Worm (Caenorhabditis elegans) whole organism, dauer: ENCODE measurements around the gene ccnk-1.

ENCODE experiments used
- unc-62 ChIP-seq: sonication (generic microtip); optimal IDR thresholded peaks from 2 replicates; lab custom pipeline; 2017; ENCODE audit warnings: missing biosample characterization, missing genetic modification reagents, missing genetic modification characterization

Gene ccnk-1

DNA sequence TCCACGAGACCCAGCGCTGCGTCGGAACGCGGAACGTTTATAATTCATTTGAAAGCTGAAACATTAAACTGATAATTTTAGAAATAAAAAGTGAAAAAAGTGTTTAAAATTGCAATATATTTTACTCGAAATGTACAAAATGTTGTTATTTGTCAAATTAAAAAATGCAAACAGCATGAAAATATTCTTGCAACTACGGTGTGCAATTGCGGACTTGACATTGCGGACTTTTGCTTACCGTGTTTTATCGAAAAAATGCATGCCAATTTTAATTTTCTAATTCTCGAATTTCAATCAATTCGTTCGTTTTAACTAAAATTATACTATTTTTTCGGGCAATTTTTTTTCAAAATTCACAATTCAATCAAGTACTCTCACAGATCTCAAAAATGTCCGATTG, at the start of gene ccnk-1, which contains the start of gene R11H6.5:
ccnk-1 (plus strand) TSS at position 381 of the 400 bp plus-strand sequence.
R11H6.5 (minus strand) TSS at position 55 of the 400 bp plus-strand sequence.
- TF ChIP-seq unc-62 = no peak

DNA sequence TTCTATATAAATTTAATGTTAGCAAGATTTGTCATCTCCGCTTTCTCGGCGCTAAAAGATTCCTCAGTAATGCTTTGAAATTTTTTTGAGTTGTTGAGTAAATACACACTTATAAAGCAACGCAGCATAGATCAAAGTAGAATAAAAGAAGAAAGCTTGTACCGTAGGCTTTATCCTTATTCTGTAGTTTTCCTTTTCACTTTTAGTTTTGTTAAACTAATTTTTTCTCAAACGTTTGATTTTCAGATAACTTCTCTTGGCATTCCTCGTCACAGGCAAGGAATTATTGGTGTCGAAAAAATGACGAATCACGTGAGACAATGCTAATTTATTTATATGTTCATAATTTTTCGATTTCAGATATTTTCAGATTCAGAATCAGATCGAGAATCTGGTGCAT, 49.8 kb upstream of the ccnk-1 start, which contains the start of gene C53A5.11:
C53A5.11 (plus strand) TSS at position 301 of the 400 bp plus-strand sequence.
- TF ChIP-seq unc-62 = no peak

DNA sequence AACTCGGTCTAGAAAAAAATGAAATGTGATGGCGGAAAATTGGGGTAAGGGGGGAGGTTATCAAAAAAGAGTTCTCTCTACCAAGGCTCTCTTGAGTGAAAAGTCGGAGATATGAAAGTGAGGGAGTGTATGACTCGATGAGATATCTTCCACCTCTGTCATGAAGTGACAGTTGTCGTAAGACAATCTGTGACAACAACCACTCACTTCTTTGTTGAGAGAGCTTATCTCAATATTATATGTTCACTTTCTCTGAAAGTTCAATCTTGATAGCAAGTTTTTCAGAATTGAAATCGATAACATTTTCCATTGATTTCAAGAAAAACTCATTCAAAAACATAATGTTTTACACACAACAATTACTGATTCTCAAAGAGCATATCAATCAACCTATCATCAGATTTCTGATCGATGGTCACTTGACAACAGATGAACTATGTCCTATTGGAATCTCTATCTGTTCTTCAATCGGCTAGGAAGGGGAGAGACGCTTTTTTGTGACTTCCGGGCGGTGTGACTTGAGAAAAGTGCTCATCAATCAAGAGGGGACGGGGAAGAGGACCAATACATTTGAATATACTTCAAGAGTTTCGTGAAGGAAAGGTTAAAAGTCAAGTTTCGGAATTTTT, 35.5 kb upstream of the ccnk-1 start:
- TF ChIP-seq unc-62 = no peak

DNA sequence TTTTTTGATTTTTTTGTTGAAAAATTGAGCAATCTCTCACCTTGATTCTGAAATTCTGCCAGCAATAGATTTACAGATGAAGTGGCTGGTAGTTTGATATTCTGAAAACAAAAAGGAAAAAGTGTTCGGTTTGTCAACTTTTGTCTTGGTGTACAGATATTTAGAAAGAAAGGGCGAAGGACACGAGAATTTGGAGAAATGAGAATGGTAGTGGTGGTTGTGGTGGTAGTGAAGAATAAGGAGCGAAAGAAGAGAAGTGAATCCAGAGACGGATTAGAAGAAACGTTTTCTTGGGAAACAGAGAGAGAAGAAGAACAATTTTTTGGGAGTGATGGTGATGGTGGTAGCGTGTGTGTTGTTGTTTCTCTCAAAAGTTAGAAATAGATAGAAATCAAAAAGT, 32.7 kb upstream of the ccnk-1 start, which contains the start of gene gar-3:
gar-3 (minus strand) TSS at position 101 of the 400 bp plus-strand sequence.
- no peak for TF ChIP-seq unc-62

DNA sequence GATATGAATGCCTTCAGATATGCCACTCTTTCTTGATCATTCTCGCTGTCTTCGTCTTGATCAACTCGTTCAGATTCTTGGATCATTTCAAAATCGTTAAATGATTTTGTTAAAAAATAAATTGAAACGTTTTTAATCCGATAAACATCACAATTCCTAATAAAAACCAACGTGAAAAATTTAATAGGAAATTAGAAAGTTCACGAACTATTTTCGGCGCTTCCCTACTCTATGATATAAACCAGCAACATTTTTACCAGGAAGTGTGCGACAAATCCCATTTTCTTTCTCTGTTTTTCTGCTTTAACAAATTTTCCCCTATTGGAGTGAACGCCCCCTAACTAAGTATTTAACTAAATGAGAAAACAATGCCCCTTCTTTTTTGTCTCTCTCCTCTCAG, 27.0 kb upstream of the ccnk-1 start, which contains the start of gene Y40H4A.2:
Y40H4A.2 (minus strand) TSS at position 101 of the 400 bp plus-strand sequence.
- TF ChIP-seq unc-62 = no peak

DNA sequence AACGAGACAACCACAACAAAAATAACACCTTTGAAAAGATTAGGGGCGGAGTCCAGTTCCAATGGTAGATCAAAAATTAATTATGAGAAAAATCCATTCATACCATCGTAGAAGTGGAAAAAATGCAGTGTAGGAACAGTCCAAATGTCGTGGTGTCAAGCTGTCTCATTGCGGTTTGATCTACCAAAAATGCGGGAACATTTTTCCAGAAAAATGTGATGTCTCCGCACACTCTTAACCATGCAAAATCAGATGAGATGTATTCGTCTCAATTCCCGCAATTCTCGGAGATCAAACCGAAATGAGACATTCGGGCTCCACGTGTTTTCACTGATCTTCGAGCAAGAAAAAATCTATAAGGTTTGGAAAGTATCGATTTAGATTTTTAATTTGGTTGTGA, 18.2 kb upstream of the ccnk-1 start:
- no peak for TF ChIP-seq unc-62

DNA sequence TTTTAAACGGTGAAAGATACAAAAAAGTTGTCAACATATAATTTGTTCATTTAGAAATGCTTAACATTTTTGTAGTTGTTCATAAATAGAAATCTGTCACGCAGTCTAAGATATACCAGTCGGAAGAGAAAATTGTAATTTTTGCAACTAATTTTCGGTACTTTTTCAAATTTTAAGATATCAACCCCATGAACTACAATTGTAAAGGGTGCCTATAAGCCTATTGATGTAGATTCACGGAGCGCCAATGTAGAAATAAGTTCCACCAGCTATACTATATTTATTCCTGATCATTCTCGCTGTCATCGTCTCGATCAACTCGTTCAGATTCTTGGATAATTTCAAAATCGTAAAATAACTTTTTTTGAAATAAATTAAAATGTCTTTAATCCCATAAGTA, 17.4 kb upstream of the ccnk-1 start:
- TF ChIP-seq unc-62 = no peak

DNA sequence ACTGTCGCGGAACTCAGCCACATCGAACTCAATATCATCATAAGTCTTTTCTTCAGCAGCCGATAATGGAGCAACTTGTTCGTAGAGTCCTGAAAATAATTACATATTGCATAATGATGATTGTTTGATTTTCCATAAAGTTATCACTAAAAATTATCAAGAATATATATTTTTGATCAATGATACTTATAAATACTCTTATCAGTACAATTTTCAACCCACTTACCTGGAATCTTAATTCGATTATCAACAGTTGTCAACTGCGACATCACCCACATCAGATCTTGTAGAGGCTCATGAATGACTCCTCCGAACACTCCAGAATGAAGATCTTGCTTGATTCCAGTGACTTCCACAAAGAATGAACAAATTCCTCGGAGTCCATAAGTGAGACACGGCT, 16.4 kb upstream of the ccnk-1 start:
- TF ChIP-seq unc-62 = no peak

DNA sequence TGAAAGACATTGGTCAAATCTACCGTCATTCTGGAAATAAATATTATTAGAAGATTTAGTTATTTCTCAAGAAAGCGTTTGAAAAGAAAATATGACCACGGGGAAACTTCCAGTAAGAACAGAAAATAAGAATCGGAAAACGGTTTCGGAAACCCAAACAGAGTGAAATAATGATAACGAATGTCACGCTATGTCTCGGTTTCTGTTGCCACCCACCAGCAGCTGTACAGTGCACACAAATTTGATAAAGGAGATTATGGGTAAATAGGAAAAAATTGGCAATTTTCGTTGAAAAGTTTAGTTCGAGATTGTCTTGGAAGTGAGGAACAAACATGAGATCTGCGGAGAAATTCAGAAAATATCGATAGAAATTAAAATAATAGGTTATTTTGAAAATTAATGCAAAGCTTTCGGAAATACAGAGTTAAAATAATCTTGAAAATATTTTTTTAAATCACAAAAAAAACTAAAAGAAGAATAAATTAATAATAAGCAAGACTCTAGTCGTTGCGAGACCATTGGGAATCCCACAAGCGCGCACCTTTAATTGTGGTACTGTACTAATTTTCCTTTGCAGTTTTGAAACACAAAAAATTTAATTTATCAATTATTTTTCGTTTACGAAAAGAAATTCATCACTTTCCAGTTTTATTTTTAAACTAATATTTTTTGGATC, 15.2 kb upstream of the ccnk-1 start, which contains the start of gene pes-9:
pes-9 (minus strand) TSS at position 30 of the 676 bp plus-strand sequence.
- no peak for TF ChIP-seq unc-62

DNA sequence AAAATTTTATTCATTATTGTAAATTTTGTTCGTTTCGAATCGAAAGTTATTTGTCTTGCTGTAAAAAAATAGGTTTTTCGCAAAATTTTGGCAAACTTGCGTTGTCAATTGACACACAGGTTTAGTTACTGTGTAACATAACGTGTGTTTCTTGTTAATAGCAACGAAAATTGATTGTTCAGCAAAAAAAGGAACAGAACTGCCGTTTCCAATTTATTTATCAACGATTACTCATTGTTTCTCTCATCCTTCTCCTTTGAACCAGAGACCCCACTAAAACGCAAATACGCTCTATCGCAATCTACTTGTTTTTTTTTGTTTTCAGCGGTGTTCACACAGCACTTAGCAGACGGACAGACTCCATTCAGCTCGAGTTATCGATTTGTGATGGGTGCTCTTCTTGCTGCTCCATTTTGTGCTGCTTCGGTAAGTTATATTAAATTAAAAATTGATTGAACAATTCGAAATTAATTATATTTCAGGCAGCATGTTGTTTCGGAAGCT, 14.6 kb upstream of the ccnk-1 start, which contains the start of gene R11H6.2:
R11H6.2 (plus strand) TSS at position 326 of the 504 bp plus-strand sequence.
- no peak for TF ChIP-seq unc-62

DNA sequence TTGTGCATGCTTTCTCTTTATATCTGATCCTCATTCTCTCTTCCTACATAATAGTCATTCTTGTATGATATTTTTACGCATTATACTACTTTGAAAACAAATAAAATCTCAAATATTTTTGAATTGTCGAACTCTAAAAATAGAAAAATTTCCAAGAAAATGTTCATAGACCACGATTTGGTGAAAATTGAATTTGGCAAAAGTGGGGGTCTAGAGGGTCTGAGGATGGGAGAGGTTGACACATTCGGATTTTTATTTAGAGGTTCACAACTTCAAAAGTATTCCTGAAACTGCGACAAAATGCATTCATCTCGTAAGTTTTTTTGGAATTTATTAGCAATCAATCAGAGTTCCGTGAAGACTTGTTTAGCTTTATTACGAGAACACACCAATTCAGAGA, 12.4 kb upstream of the ccnk-1 start, which contains the start of gene glb-22:
glb-22 (plus strand) TSS at position 301 of the 400 bp plus-strand sequence.
- no peak for TF ChIP-seq unc-62

DNA sequence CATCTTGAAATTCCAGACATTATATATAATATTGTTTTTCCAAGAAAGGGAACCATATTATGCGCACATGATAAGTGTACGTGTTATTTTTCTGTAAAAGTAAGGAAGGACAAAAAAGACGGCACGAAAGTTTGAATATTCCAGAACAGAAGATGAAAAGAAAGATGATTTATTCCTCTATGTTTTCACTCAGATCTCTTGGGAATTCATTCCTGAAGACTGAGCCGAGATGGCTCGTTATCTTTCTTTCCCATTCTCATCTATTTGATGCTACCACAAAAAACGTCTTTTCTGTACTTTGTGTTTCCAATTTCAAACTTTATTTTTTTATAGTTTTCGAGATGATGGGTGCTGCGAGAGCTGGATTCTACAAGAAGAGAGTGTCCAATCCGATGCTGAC, 8.6 kb upstream of the ccnk-1 start:
- no peak for TF ChIP-seq unc-62

DNA sequence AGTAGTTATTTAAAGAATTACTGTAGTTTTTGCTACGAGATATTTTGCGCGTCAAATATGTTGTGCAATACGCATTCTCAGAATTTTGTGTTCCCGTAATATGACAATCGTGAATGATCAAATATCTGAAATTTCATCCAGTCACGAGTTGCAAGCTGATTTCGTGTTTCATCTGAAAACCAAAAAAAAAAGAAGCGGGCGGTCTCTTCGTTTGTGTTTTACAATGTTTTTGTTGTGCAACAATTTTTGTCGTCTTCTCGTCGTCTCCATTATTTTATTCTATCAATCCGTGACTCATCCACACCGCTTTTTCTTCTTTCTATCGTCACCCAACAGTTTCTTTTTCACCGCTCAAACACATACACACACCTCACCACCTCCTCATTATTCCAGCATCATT, 2.7 kb upstream of the ccnk-1 start, which contains the start of gene R11H6.4:
R11H6.4 (plus strand) TSS at position 301 of the 400 bp plus-strand sequence.
- TF ChIP-seq unc-62 = no peak

DNA sequence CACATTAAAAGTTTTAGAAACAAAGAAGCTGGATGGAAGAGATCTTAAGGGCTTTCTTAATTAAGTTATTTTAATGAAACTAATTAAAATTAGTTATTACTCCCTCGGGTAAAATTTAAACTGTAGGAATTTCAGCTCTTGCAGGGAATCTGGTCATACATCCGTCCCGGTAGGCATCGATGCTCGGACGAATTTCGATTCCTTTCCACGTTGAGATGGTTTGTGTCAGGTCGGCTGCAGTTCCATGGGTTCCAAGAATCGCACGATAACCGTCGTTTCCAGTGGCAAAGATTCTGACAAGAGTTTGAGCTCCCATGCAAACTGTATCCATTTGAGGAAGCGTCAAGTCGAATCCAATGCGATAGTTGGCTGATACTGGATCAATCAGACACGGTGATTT, 1.6 kb upstream of the ccnk-1 start:
- no peak for TF ChIP-seq unc-62

DNA sequence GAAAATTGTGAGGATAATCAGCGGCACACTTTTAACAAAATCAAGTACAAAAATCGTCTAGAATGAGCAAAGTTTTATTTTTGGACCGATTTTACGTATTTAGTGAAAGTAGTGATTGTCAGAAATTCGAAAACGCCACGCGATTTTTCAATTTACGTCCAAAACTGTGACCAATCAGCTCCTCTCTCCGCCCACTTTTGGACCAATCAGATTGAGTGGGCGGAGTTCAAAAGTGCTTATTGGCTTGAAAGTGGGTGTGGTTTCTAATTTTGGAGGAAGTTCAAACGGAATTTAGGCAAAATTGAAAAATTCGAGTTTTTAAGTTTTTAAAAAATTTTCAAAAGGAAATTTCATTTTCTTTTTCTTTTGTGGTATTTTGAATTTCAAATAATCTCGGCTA, 2.1 kb downstream of the ccnk-1 start:
- TF ChIP-seq unc-62 = no peak

DNA sequence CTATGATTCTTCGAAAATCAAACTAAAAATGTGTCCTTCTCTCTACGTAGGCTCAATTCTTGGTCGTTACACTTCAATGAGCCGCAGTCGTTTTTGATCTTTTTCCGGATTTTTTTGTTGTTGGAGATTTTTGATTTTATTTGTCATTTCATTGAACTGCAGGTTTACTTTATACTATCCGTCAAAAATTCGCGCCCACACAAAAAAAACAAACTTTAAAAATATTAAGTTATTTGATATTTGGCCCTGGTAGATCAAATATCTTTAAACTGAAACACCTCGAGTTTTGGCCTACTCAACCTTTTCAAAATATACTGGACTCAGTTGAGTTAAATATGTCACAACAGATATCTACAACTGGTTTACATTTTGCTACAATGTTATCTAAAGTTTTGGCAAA, 3.3 kb downstream of the ccnk-1 start:
- TF ChIP-seq unc-62 = no peak

DNA sequence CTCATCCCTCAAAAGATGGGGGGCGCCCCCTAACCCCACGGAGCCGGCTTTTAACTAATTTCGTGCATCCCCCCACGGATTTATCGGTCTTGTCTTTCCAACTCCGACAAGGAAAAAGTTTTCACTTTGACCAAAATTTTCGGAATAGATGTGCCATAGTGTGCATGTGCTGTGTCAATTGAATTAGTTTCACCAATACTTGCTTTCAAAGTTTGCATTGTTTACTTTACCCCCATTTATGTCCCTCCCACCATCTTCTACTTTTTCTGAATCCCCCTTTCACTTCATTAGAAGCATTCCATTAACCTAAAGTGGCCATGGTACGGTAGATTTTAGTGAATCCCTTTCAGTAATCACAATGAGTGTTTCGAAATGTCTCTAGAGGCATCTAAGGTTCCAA, 5.4 kb downstream of the ccnk-1 start:
- no peak for TF ChIP-seq unc-62

DNA sequence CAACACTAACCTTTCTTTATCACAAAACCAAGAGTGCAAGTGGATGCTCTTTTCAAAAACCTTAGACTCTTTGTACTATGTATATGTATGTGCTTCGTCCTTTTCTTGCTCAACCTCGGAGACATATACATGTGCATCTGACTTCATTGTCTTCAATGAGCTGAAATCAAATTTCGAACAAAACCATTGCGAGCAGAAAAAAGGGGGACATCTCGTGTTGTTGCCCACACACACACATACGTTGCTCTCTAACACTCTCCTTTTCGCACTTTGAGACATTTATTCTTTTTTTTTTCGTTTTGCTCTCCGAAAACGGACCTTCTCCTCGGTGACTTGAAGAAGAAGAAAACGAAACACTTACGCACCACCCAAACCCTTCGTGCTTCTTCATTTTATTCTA, 8.0 kb downstream of the ccnk-1 start:
- TF ChIP-seq unc-62 = no peak
